Fruit fly (Drosophila melanogaster): ENCODE results near the gene MME1.

The MME1 gene

DNA sequence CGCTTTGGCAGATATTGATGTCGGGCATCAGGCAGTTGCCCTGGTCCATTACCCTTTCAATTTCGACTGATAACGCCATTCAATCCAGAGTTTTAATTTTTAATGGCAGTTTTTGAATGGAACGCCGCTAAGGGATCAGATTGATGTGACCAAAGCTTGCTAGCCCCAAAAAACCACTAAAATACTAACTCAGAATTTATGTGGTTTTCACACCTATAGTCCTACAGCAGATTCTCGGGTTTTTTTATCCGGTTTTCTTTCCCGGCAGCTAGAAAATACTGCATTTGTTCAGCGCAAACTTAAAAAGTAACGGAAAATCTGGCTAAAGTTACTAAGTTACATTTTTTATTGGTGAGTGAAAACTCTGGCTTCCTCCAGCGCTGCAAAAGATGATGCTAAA is 38.4 kb downstream of the MME1 start, which contains the start of gene Nuf2 (continued):
- TF ChIP-seq insv (GFP tag; optimal IDR thresholded peaks at IDR 0.05) (no peak), CG4707 (GFP tag; optimal IDR thresholded peaks at IDR 0.05) (no peak), CG34422 (GFP tag; IDR thresholded peaks at IDR 0.05) (no peak), Tbp (GFP tag; optimal IDR thresholded peaks at IDR 0.05) (no peak), CG2120 (GFP tag; optimal IDR thresholded peaks at IDR 0.05) (no peak), sr (GFP tag; IDR thresholded peaks at IDR 0.05) (no peak), ERR (GFP tag; optimal IDR thresholded peaks at IDR 0.05) (no peak), sd (tag; optimal IDR thresholded peaks at IDR 0.05) (no peak), Xrp1 (GFP tag; IDR thresholded peaks at IDR 0.05) (no peak), Gug (GFP tag; IDR thresholded peaks at IDR 0.05) (no peak), hbn (GFP tag; IDR thresholded peaks at IDR 0.05; ENCODE audit: partially characterized antibody) (no peak), Hr3 (GFP tag; optimal IDR thresholded peaks at IDR 0.05) (no peak), CG9932 (GFP tag; IDR thresholded peaks at IDR 0.05) (no peak), CG6683 (GFP tag; optimal IDR thresholded peaks at IDR 0.05) (no peak), ab (GFP tag; optimal IDR thresholded peaks at IDR 0.05) (no peak), HHEX (GFP tag; optimal IDR thresholded peaks at IDR 0.05) (no peak), CG6854 (GFP tag; optimal IDR thresholded peaks at IDR 0.05) (no peak), phol (tag; optimal IDR thresholded peaks at IDR 0.05) (peak; percentile 59), CG1233 (GFP tag; optimal IDR thresholded peaks at IDR 0.05) (no peak), CG14710 (tag; optimal IDR thresholded peaks at IDR 0.05) (peak; percentile 67), D19B (GFP tag; optimal IDR thresholded peaks at IDR 0.05) (no peak), gro (GFP tag; optimal IDR thresholded peaks at IDR 0.05) (no peak), slou (GFP tag; optimal IDR thresholded peaks at IDR 0.05) (no peak), CG6272 (GFP tag; IDR thresholded peaks at IDR 0.05) (no peak), pita (GFP tag; optimal IDR thresholded peaks at IDR 0.05) (no peak), ase (GFP tag; IDR thresholded peaks at IDR 0.05) (no peak), sisA (GFP tag; IDR thresholded peaks at IDR 0.05) (no peak), zf30C (GFP tag; optimal IDR thresholded peaks at IDR 0.05) (no peak), HLH4C (GFP tag; IDR thresholded peaks at IDR 0.05; ENCODE audit: partially characterized antibody) (no peak), otp (GFP tag; IDR thresholded peaks at IDR 0.05) (no peak), CG12942 (GFP tag; optimal IDR thresholded peaks at IDR 0.05) (no peak), CG32767 (GFP tag; IDR thresholded peaks at IDR 0.05) (no peak), fu2 (GFP tag; optimal IDR thresholded peaks at IDR 0.05) (no peak), gem (tag; optimal IDR thresholded peaks at IDR 0.05) (peak; percentile 16), CG2129 (GFP tag; IDR thresholded peaks at IDR 0.05; ENCODE audit: partially characterized antibody) (no peak), ham (GFP tag; IDR thresholded peaks at IDR 0.05) (no peak), CG7357 (GFP tag; IDR thresholded peaks at IDR 0.05) (peak; percentile 95), CG8089 (GFP tag; optimal IDR thresholded peaks at IDR 0.05) (no peak), CG11504 (tag; optimal IDR thresholded peaks at IDR 0.05) (peak; percentile 58), Hmx (GFP tag; optimal IDR thresholded peaks at IDR 0.05) (no peak), CG13624 (GFP tag; optimal IDR thresholded peaks at IDR 0.05) (no peak), CG30020 (tag; optimal IDR thresholded peaks at IDR 0.05) (peak; percentile 82), z (GFP tag; IDR thresholded peaks at IDR 0.05) (no peak), Hey (tag; optimal IDR thresholded peaks at IDR 0.05) (no peak), CG12391 (tag; optimal IDR thresholded peaks at IDR 0.05) (peak; percentile 8), Hr39 (optimal IDR thresholded peaks at IDR 0.05) (no peak), ranshi (GFP tag; IDR thresholded peaks at IDR 0.05) (no peak), CG4617 (GFP tag; optimal IDR thresholded peaks at IDR 0.05; ENCODE audit: borderline replicate concordance) (peak; percentile 43), CG14860 (GFP tag; IDR thresholded peaks at IDR 0.05; ENCODE audit: partially characterized antibody) (no peak), br (optimal IDR thresholded peaks at IDR 0.05) (no peak), CG12744 (GFP tag; optimal IDR thresholded peaks at IDR 0.05) (no peak), Dbx (GFP tag; IDR thresholded peaks at IDR 0.05) (no peak), HLH54F (GFP tag; optimal IDR thresholded peaks at IDR 0.05) (no peak), sima (GFP tag; optimal IDR thresholded peaks at IDR 0.05) (no peak)
